Worm (Caenorhabditis elegans) whole organism, L3 larva: ENCODE data around the gene stc-1.

Experiments used
- ama-1 ChIP-seq: fragments of 150-350 bp; optimal IDR thresholded peaks from 2 replicates; lab custom pipeline; 2018
- ceh-16 ChIP-seq: sonication (generic microtip); optimal IDR thresholded peaks from 2 replicates; lab custom pipeline; 2017; ENCODE audit warnings: missing biosample characterization, missing genetic modification characterization
- fos-1 ChIP-seq: fragments of 150-350 bp; optimal IDR thresholded peaks from 2 replicates; lab custom pipeline; 2014; ENCODE audit warnings: missing biosample characterization, missing genetic modification characterization
- lin-39 ChIP-seq: fragments of 150-350 bp; optimal IDR thresholded peaks from 2 replicates; lab custom pipeline; 2018; ENCODE audit warnings: missing biosample characterization, missing genetic modification reagents, missing genetic modification characterization
- nhr-12 ChIP-seq: fragments of 150-350 bp; optimal IDR thresholded peaks from 2 replicates; lab custom pipeline; 2014; ENCODE audit warnings: missing biosample characterization, missing genetic modification characterization
- nhr-28 ChIP-seq: fragments of 150-350 bp; optimal IDR thresholded peaks from 2 replicates; lab custom pipeline; 2014; ENCODE audit warnings: missing biosample characterization, missing genetic modification characterization
- nhr-76 ChIP-seq: fragments of 150-350 bp; sonication (generic microtip); optimal IDR thresholded peaks from 5 replicates; lab custom pipeline; 2014; ENCODE audit warnings: missing biosample characterization, missing genetic modification characterization
- pha-4 ChIP-seq: fragments of 150-350 bp; optimal IDR thresholded peaks from 2 replicates; lab custom pipeline; 2014; ENCODE audit warnings: missing biosample characterization, missing genetic modification reagents, missing genetic modification characterization
- skn-1 ChIP-seq: fragments of 150-350 bp; optimal IDR thresholded peaks from 2 replicates; lab custom pipeline; 2014; ENCODE audit warnings: missing biosample characterization, missing genetic modification characterization
- unc-39 ChIP-seq: sonication (generic microtip); optimal IDR thresholded peaks from 4 replicates; lab custom pipeline; 2017; ENCODE audit warnings: missing biosample characterization, missing genetic modification characterization
- ztf-11 ChIP-seq: fragments of 150-350 bp; optimal IDR thresholded peaks from 2 replicates; lab custom pipeline; 2014; ENCODE audit warnings: missing biosample characterization, missing genetic modification characterization
- ztf-4 ChIP-seq: fragments of 150-350 bp; optimal IDR thresholded peaks from 2 replicates; lab custom pipeline; 2014; ENCODE audit warnings: missing biosample characterization, missing genetic modification characterization

DNA sequence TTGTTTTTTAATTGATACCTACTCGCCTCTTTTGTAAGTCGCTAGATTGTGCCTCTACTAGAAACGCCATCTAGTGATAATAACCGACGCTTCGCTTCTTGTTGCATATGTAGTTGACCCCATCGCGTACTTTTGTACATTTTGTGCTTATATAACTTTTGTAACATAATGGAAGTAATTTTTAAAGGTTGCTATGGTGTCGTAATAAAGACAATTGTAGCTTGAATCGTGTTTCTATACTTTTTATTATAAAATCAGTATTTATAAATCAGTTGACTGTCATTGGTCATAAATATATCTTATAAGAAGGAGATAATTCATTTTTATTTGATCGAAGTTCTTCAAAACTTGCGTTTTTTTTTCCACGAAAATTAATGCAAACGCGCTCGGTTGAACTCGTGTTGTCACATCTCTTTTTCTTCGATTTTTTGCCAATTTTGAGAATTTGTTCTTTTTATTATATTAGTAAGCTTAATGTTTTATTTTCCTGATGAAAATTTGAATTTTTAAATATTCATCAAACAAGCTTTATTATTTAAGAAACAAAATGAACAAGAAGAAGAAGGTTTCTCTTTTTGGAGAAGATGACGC, 11.7 kb upstream of the stc-1 start, which contains the start of gene F54C9.9:
- no peak for TF ChIP-seq nhr-76
- TF ChIP-seq ceh-16 = no peak
- TF ChIP-seq nhr-12 (tag; lab: Kevin White, UChicago) = no peak
- no peak for TF ChIP-seq ama-1 (lab: Kevin White, UChicago)
- TF ChIP-seq fos-1 (tag; lab: Kevin White, UChicago) = no peak
- TF ChIP-seq pha-4 = peak; percentile 71
- TF ChIP-seq unc-39 = no peak
- TF ChIP-seq skn-1 (tag; lab: Kevin White, UChicago) = no peak
- TF ChIP-seq nhr-28 (tag; lab: Kevin White, UChicago) = no peak
- no peak for TF ChIP-seq ztf-4 (tag; lab: Kevin White, UChicago)
- TF ChIP-seq ztf-11 (tag; lab: Kevin White, UChicago) = no peak
- no peak for TF ChIP-seq lin-39 (tag; lab: Kevin White, UChicago)
